Fruit fly (Drosophila melanogaster) whole organism, embryonic: ENCODE measurements around the gene CG4733.

ENCODE experiments used
- Adf1 ChIP-seq: fragments of 200-800 bp; sonication (Bioruptor generic); IDR thresholded peaks from 2 replicates; pipeline ENCODE4 v1.3.6; 2022; ENCODE audit warnings: missing biosample characterization, missing genetic modification characterization
- CG10321 ChIP-seq: fragments of 200-800 bp; sonication (Bioruptor generic); IDR thresholded peaks from 2 replicates; pipeline ENCODE4 v1.3.6; 2022; ENCODE audit warnings: missing biosample characterization, missing genetic modification characterization
- CG10654 ChIP-seq: fragments of 200-800 bp; sonication (Bioruptor generic); optimal IDR thresholded peaks from 2 replicates; lab custom pipeline; 2016; ENCODE audit warnings: missing biosample characterization, missing genetic modification characterization
- CG11247 ChIP-seq: fragments of 200-800 bp; sonication (Bioruptor generic); IDR thresholded peaks from 2 replicates; pipeline ENCODE4 v1.3.6; 2022; ENCODE audit warnings: missing biosample characterization, missing genetic modification characterization
- CG12104 ChIP-seq: fragments of 200-800 bp; sonication (Bioruptor generic); optimal IDR thresholded peaks from 3 replicates; lab custom pipeline; 2016; ENCODE audit warnings: missing biosample characterization, missing genetic modification characterization
- CG13123 ChIP-seq: fragments of 200-800 bp; sonication (Bioruptor generic); optimal IDR thresholded peaks from 2 replicates; lab custom pipeline; 2016; ENCODE audit warnings: missing biosample characterization, missing genetic modification characterization
- CG13287 ChIP-seq: fragments of 200-800 bp; sonication (Bioruptor generic); IDR thresholded peaks from 2 replicates; pipeline ENCODE4 v1.3.6; 2022; ENCODE audit warnings: missing biosample characterization, missing genetic modification characterization; ENCODE audit not compliant: partially characterized antibody
- CG14441 ChIP-seq: fragments of 200-800 bp; sonication (Bioruptor generic); IDR thresholded peaks from 2 replicates; pipeline ENCODE4 v1.3.6; 2022; ENCODE audit warnings: missing biosample characterization, missing genetic modification characterization
- CG15601 ChIP-seq: fragments of 200-800 bp; sonication (Bioruptor generic); optimal IDR thresholded peaks from 3 replicates; lab custom pipeline; 2019; ENCODE audit warnings: missing biosample characterization, mild to moderate bottlenecking, missing genetic modification characterization, moderate library complexity
- CG17359 ChIP-seq: fragments of 200-800 bp; sonication (Bioruptor generic); optimal IDR thresholded peaks from 3 replicates; lab custom pipeline; 2018; ENCODE audit warnings: missing biosample characterization, mild to moderate bottlenecking, missing genetic modification characterization, moderate library complexity
- CG18011 ChIP-seq: fragments of 200-800 bp; sonication (Bioruptor generic); optimal IDR thresholded peaks from 2 replicates; lab custom pipeline; 2017; ENCODE audit warnings: missing biosample characterization, missing genetic modification characterization, mild to moderate bottlenecking, moderate library complexity, missing genotype
- CG2120 ChIP-seq: fragments of 200-800 bp; sonication (Bioruptor generic); optimal IDR thresholded peaks from 3 replicates; lab custom pipeline; 2016; ENCODE audit warnings: missing biosample characterization, missing genetic modification characterization
- CG3163 ChIP-seq: fragments of 200-800 bp; sonication (Bioruptor generic); optimal IDR thresholded peaks from 3 replicates; lab custom pipeline; 2016; ENCODE audit warnings: missing biosample characterization, missing genetic modification characterization
- CG5245 ChIP-seq: fragments of 200-800 bp; sonication (Bioruptor generic); optimal IDR thresholded peaks from 3 replicates; lab custom pipeline; 2016; ENCODE audit warnings: missing biosample characterization, missing genetic modification characterization
- CG5953 ChIP-seq: fragments of 200-800 bp; sonication (Bioruptor generic); IDR thresholded peaks from 2 replicates; pipeline ENCODE4 v1.3.6; 2022; ENCODE audit warnings: missing biosample characterization, missing genetic modification characterization
- CG6854 ChIP-seq: fragments of 200-800 bp; sonication (Bioruptor generic); optimal IDR thresholded peaks from 3 replicates; lab custom pipeline; 2017; ENCODE audit warnings: missing biosample characterization, mild to moderate bottlenecking, missing genetic modification characterization
- CG7928 ChIP-seq: fragments of 200-800 bp; sonication (Bioruptor generic); optimal IDR thresholded peaks from 2 replicates; lab custom pipeline; 2017; ENCODE audit warnings: missing biosample characterization, mild to moderate bottlenecking, missing genetic modification characterization
- CG8281 ChIP-seq: fragments of 200-800 bp; sonication (Bioruptor generic); optimal IDR thresholded peaks from 2 replicates; lab custom pipeline; 2018; ENCODE audit warnings: missing biosample characterization, mild to moderate bottlenecking, missing genetic modification characterization, moderate library complexity
- CG9727 ChIP-seq: fragments of 200-800 bp; sonication (Bioruptor generic); optimal IDR thresholded peaks from 3 replicates; lab custom pipeline; 2017; ENCODE audit warnings: missing biosample characterization, mild to moderate bottlenecking, missing genetic modification characterization
- CG9797 ChIP-seq: fragments of 200-800 bp; sonication (Bioruptor generic); optimal IDR thresholded peaks from 3 replicates; lab custom pipeline; 2018; ENCODE audit warnings: missing biosample characterization, mild to moderate bottlenecking, missing genetic modification characterization
- CTCF ChIP-seq: fragments of 200-800 bp; sonication (Bioruptor generic); optimal IDR thresholded peaks from 2 replicates; lab custom pipeline; 2017; ENCODE audit warnings: missing biosample characterization, mild to moderate bottlenecking, missing genetic modification characterization, moderate library complexity
- Dbx ChIP-seq: fragments of 200-800 bp; sonication (Bioruptor generic); IDR thresholded peaks from 3 replicates; pipeline ENCODE4 v1.3.6; 2022; ENCODE audit warnings: missing biosample characterization, missing genetic modification characterization
- Dll ChIP-seq: fragments of 200-800 bp; sonication (Bioruptor generic); IDR thresholded peaks from 4 replicates; pipeline ENCODE4 v1.3.6; 2022; ENCODE audit warnings: missing biosample characterization, missing genetic modification characterization; ENCODE audit not compliant: partially characterized antibody
- Hr78 ChIP-seq, 2 experiments: fragments of 200-800 bp in 1 of 2; fragments of >200 bp in 1 of 2; sonication (Bioruptor generic) in 1 of 2; optimal IDR thresholded peaks; 2 replicates each; lab custom pipeline; 2017 to 2019; ENCODE audit warnings: missing biosample characterization in 2 of 2, missing genetic modification characterization in 2 of 2, mild to moderate bottlenecking in 1 of 2, moderate library complexity in 1 of 2
- MBD-R2 ChIP-seq: fragments of 200-800 bp; sonication (Bioruptor generic); IDR thresholded peaks from 2 replicates; pipeline ENCODE4 v1.3.6; 2022; ENCODE audit warnings: missing biosample characterization, missing genetic modification characterization
- MESR4 ChIP-seq: fragments of 200-800 bp; sonication (Bioruptor generic); optimal IDR thresholded peaks from 2 replicates; lab custom pipeline; 2018; ENCODE audit warnings: missing biosample characterization, mild to moderate bottlenecking, missing genetic modification characterization, moderate library complexity
- Mrtf ChIP-seq: fragments of 200-800 bp; sonication (Bioruptor generic); IDR thresholded peaks from 3 replicates; pipeline ENCODE4 v1.3.6; 2022; ENCODE audit warnings: missing biosample characterization, missing genetic modification characterization
- Poxn ChIP-seq: fragments of 200-800 bp; sonication (Bioruptor generic); IDR thresholded peaks from 2 replicates; pipeline ENCODE4 v1.3.6; 2022; ENCODE audit warnings: missing biosample characterization, missing genetic modification characterization
- Rx ChIP-seq: fragments of 200-800 bp; sonication (Bioruptor generic); IDR thresholded peaks from 2 replicates; pipeline ENCODE4 v1.3.6; 2022; ENCODE audit warnings: missing biosample characterization, missing genetic modification characterization
- Sry-β ChIP-seq: fragments of 200-800 bp; sonication (Bioruptor generic); optimal IDR thresholded peaks from 2 replicates; lab custom pipeline; 2018; ENCODE audit warnings: missing biosample characterization, mild to moderate bottlenecking, missing genetic modification characterization, moderate library complexity
- YL-1 ChIP-seq: fragments of 200-800 bp; sonication (Bioruptor generic); optimal IDR thresholded peaks from 3 replicates; lab custom pipeline; 2017; ENCODE audit warnings: missing biosample characterization, mild to moderate bottlenecking, missing genetic modification characterization
- amos ChIP-seq: fragments of 200-800 bp; sonication (Bioruptor generic); IDR thresholded peaks from 2 replicates; pipeline ENCODE4 v1.3.6; 2022; ENCODE audit warnings: missing biosample characterization, missing genetic modification characterization; ENCODE audit not compliant: partially characterized antibody
- crol ChIP-seq: fragments of 200-800 bp; sonication (Bioruptor generic); IDR thresholded peaks from 2 replicates; pipeline ENCODE4 v1.3.6; 2022; ENCODE audit warnings: missing biosample characterization, missing genetic modification characterization
- dati ChIP-seq: fragments of 200-800 bp; sonication (Bioruptor generic); IDR thresholded peaks from 2 replicates; pipeline ENCODE4 v1.3.6; 2022; ENCODE audit warnings: missing biosample characterization, missing genetic modification characterization
- dysf ChIP-seq: fragments of 200-800 bp; sonication (Bioruptor generic); IDR thresholded peaks from 3 replicates; pipeline ENCODE4 v1.3.6; 2022; ENCODE audit warnings: missing biosample characterization, missing genetic modification characterization
- emc ChIP-seq: fragments of 200-800 bp; sonication (Bioruptor generic); optimal IDR thresholded peaks from 2 replicates; lab custom pipeline; 2016; ENCODE audit warnings: missing biosample characterization, missing genetic modification characterization
- fu2 ChIP-seq: fragments of 200-800 bp; sonication (Bioruptor generic); optimal IDR thresholded peaks from 2 replicates; lab custom pipeline; 2016; ENCODE audit warnings: missing biosample characterization, missing genetic modification characterization
- hkb ChIP-seq, 2 experiments: fragments of 200-800 bp in 1 of 2; fragments of >200 bp in 1 of 2; sonication (Bioruptor generic) in 1 of 2; IDR thresholded peaks in 1 of 2; optimal IDR thresholded peaks in 1 of 2; 2 replicates each; pipeline versions ENCODE4 v1.3.6 to Lab custom; 2017 to 2022; ENCODE audit warnings: missing biosample characterization in 1 of 2, missing genetic modification characterization in 1 of 2
- jigr1 ChIP-seq: fragments of 200-800 bp; sonication (Bioruptor generic); IDR thresholded peaks from 3 replicates; pipeline ENCODE4 v1.3.6; 2022; ENCODE audit warnings: missing biosample characterization, missing genetic modification characterization
- ken ChIP-seq: fragments of 200-800 bp; sonication (Bioruptor generic); IDR thresholded peaks from 3 replicates; pipeline ENCODE4 v1.3.6; 2022; ENCODE audit warnings: missing biosample characterization, missing genetic modification characterization
- kni ChIP-seq: fragments of 200-800 bp; sonication (Bioruptor generic); optimal IDR thresholded peaks from 3 replicates; lab custom pipeline; 2017; ENCODE audit warnings: mild to moderate bottlenecking, missing biosample characterization, missing genetic modification reagents, missing genetic modification characterization
- mld ChIP-seq: fragments of 200-800 bp; sonication (Bioruptor generic); IDR thresholded peaks from 3 replicates; pipeline ENCODE4 v1.3.6; 2022; ENCODE audit warnings: missing biosample characterization, missing genetic modification characterization; ENCODE audit not compliant: partially characterized antibody
- org-1 ChIP-seq: fragments of 200-800 bp; sonication (Bioruptor generic); optimal IDR thresholded peaks from 2 replicates; lab custom pipeline; 2017; ENCODE audit warnings: missing biosample characterization, missing genetic modification characterization
- seq ChIP-seq: fragments of 200-800 bp; sonication (Bioruptor generic); IDR thresholded peaks from 2 replicates; pipeline ENCODE4 v1.3.6; 2022; ENCODE audit warnings: missing biosample characterization, missing genetic modification characterization
- sna ChIP-seq: fragments of 200-800 bp; sonication (Bioruptor generic); IDR thresholded peaks from 2 replicates; pipeline ENCODE4 v1.3.6; 2022; ENCODE audit warnings: missing biosample characterization, missing genetic modification characterization; ENCODE audit not compliant: partially characterized antibody
- tll ChIP-seq, 2 experiments: fragments of 200-800 bp in 1 of 2; fragments of >200 bp in 1 of 2; sonication (Bioruptor generic) in 1 of 2; optimal IDR thresholded peaks; 2 replicates each; lab custom pipeline; 2017 to 2019; ENCODE audit warnings: missing biosample characterization in 2 of 2, missing genetic modification characterization in 2 of 2, mild to moderate bottlenecking in 1 of 2, moderate library complexity in 1 of 2
- tup ChIP-seq: fragments of 200-800 bp; sonication (Bioruptor generic); optimal IDR thresholded peaks from 2 replicates; lab custom pipeline; 2016; ENCODE audit warnings: missing biosample characterization, mild to moderate bottlenecking, missing genetic modification characterization, moderate library complexity
- twi ChIP-seq: fragments of 200-800 bp; optimal IDR thresholded peaks from 2 replicates; lab custom pipeline; 2019; ENCODE audit warnings: missing biosample characterization, mild to moderate bottlenecking, missing genetic modification characterization, moderate library complexity
- zf30C ChIP-seq: fragments of 200-800 bp; sonication (Bioruptor generic); optimal IDR thresholded peaks from 3 replicates; lab custom pipeline; 2018; ENCODE audit warnings: missing biosample characterization, mild to moderate bottlenecking, missing genetic modification characterization

CG4733 gene

dm6 chr3R:19875118-19875887, 15.2 kb upstream of the CG4733 start, which contains the start of gene Mrp5 (continued):
- no peak for TF ChIP-seq YL-1 (GFP tag; lab: Kevin White, UChicago)
- peak; percentile 14 for TF ChIP-seq CG10654
- peak; percentile 52; the same call in 1 of the 3 replicates for TF ChIP-seq dysf (GFP tag; lab: Robert Waterston, UW)
- no peak for TF ChIP-seq tup (GFP tag; lab: Kevin White, UChicago)
- TF ChIP-seq Rx (GFP tag; lab: Robert Waterston, UW) = peak; percentile 53
- TF ChIP-seq amos (GFP tag; lab: Robert Waterston, UW) = no peak; the same call in 1 of the 2 replicates
- peak; percentile 46; the same call in 1 of the 3 replicates for TF ChIP-seq Dbx (GFP tag; lab: Robert Waterston, UW)
- peak; percentile 48; the same call in 1 of the 3 replicates for TF ChIP-seq ken (GFP tag; lab: Robert Waterston, UW)
- no peak for TF ChIP-seq emc (GFP tag; lab: Kevin White, UChicago)
- TF ChIP-seq CG10321 (GFP tag; lab: Robert Waterston, UW) = 0 out of 2 replicates have a peak, but pooled peaks have one; percentile 33
- peak; percentile 63 for TF ChIP-seq kni
- no peak for TF ChIP-seq twi
- no peak for TF ChIP-seq fu2 (GFP tag; lab: Kevin White, UChicago)
- no peak for TF ChIP-seq CTCF (GFP tag; lab: Kevin White, UChicago)
- TF ChIP-seq CG8281 (tag; lab: Kevin White, UChicago) = no peak
- TF ChIP-seq CG11247 (GFP tag; lab: Robert Waterston, UW) = peak; percentile 59; the same call in 1 of the 2 replicates
- peak; percentile 36; the same call in 2 of the 3 replicates for TF ChIP-seq Mrtf (GFP tag; lab: Robert Waterston, UW)
- peak; percentile 62 for TF ChIP-seq CG5953 (GFP tag; lab: Robert Waterston, UW)
- TF ChIP-seq CG5245 (GFP tag; lab: Kevin White, UChicago) = no peak
- no peak for TF ChIP-seq zf30C (GFP tag; lab: Kevin White, UChicago)
- peak; percentile 39 for TF ChIP-seq MESR4 (GFP tag; lab: Kevin White, UChicago)
- TF ChIP-seq jigr1 = no peak
- TF ChIP-seq mld (GFP tag; lab: Robert Waterston, UW) = no peak
- no peak for TF ChIP-seq CG9727 (GFP tag; lab: Kevin White, UChicago)
- TF ChIP-seq dati (GFP tag; lab: Robert Waterston, UW) = no peak
- peak; percentile 61 for TF ChIP-seq CG14441 (GFP tag; lab: Robert Waterston, UW)
- TF ChIP-seq crol (GFP tag; lab: Robert Waterston, UW) = peak; percentile 75
- TF ChIP-seq CG13123 (GFP tag; lab: Kevin White, UChicago) = no peak
- no peak for TF ChIP-seq CG18011 (GFP tag; lab: Kevin White, UChicago)
- no peak for TF ChIP-seq Sry-β (GFP tag; lab: Kevin White, UChicago)
- 0 out of 4 replicates have a peak, but pooled peaks have one; percentile 18 for TF ChIP-seq Dll
- no peak for TF ChIP-seq CG13287 (GFP tag; lab: Robert Waterston, UW)
- TF ChIP-seq Hr78 (GFP tag; optimal IDR thresholded peaks at IDR 0.05; lab: Kevin White, UChicago) = no peak
- peak; percentile 12 for TF ChIP-seq CG6854 (GFP tag; lab: Kevin White, UChicago)
- no peak for TF ChIP-seq hkb (optimal IDR thresholded peaks at IDR 0.05; lab: Kevin White, UChicago)
- TF ChIP-seq hkb (GFP tag; IDR thresholded peaks at IDR 0.05; lab: Robert Waterston, UW) = peak; percentile 73
- TF ChIP-seq org-1 (GFP tag; lab: Kevin White, UChicago) = peak; percentile 5
- no peak for TF ChIP-seq Poxn (GFP tag; lab: Robert Waterston, UW)
- no peak; the same call in 1 of the 2 replicates for TF ChIP-seq MBD-R2 (GFP tag; lab: Robert Waterston, UW)
- no peak for TF ChIP-seq CG3163
- TF ChIP-seq CG17359 (tag; lab: Kevin White, UChicago) = peak; percentile 48
- TF ChIP-seq CG7928 (GFP tag; lab: Kevin White, UChicago) = no peak
- no peak for TF ChIP-seq CG9797 (GFP tag; lab: Kevin White, UChicago)
- TF ChIP-seq seq = no peak
- no peak for TF ChIP-seq tll (GFP tag; optimal IDR thresholded peaks at IDR 0.05; lab: Kevin White, UChicago)
- TF ChIP-seq sna (GFP tag; lab: Robert Waterston, UW) = no peak
- no peak for TF ChIP-seq Adf1 (GFP tag; lab: Robert Waterston, UW)
- no peak for TF ChIP-seq CG12104 (GFP tag; lab: Kevin White, UChicago)
- TF ChIP-seq CG15601 (tag; lab: Kevin White, UChicago) = no peak
- peak; percentile 42 for TF ChIP-seq CG2120
